Fruit fly (Drosophila melanogaster) whole organism: ENCODE results near the gene Pdss2.

Experiments used
- CG8478 ChIP-seq: fragments of >200 bp; optimal IDR thresholded peaks from 2 replicates; lab custom pipeline; 2018; ENCODE audit warnings: inconsistent platforms
- Dll ChIP-seq: fragments of >200 bp; optimal IDR thresholded peaks from 2 replicates; lab custom pipeline; 2017
- EcR ChIP-seq, 2 experiments: fragments of >200 bp; optimal IDR thresholded peaks; 2 replicates each; lab custom pipeline; 2017; ENCODE audit warnings: missing biosample characterization in 2 of 2, missing genetic modification characterization in 2 of 2, missing genetic modification reagents in 2 of 2
- pan ChIP-seq: fragments of >200 bp; optimal IDR thresholded peaks from 2 replicates; lab custom pipeline; 2017
- psq ChIP-seq: fragments of >200 bp; optimal IDR thresholded peaks from 2 replicates; lab custom pipeline; 2017
- usp ChIP-seq: fragments of >200 bp; optimal IDR thresholded peaks from 2 replicates; lab custom pipeline; 2017; ENCODE audit warnings: missing biosample characterization, missing genetic modification characterization, mixed read lengths

Pdss2 gene

dm6 chr3L:21007364-21008254 is 20.1 kb upstream of the Pdss2 start:
- TF ChIP-seq pan (no peak), CG8478 (lab: Kevin White, UChicago) (no peak), EcR (GFP tag; optimal IDR thresholded peaks at IDR 0.05; lab: Kevin White, UChicago) (no peak), usp (no peak), psq (lab: Kevin White, UChicago) (no peak), Dll (lab: Kevin White, UChicago) (no peak)

- no peak for TF ChIP-seq Dll (lab: Kevin White, UChicago)
- no peak for TF ChIP-seq pan
- TF ChIP-seq psq (lab: Kevin White, UChicago) = no peak
- peak in 1 of 2 experiments; percentile 17 for TF ChIP-seq EcR (GFP tag; optimal IDR thresholded peaks at IDR 0.05; lab: Kevin White, UChicago)
- no peak for TF ChIP-seq CG8478 (lab: Kevin White, UChicago)
- no peak for TF ChIP-seq usp
Observed at dm6 chr3L:21008255-21008815, 19.4 kb upstream of the Pdss2 start.

dm6 chr3L:21008899-21009298 is 18.8 kb upstream of the Pdss2 start:
- peak; percentile 44 for TF ChIP-seq Dll (lab: Kevin White, UChicago)
- TF ChIP-seq EcR (GFP tag; optimal IDR thresholded peaks at IDR 0.05; lab: Kevin White, UChicago) = no peak

- TF ChIP-seq EcR (GFP tag; optimal IDR thresholded peaks at IDR 0.05; lab: Kevin White, UChicago) (no peak), Dll (lab: Kevin White, UChicago) (peak; percentile 66), psq (lab: Kevin White, UChicago) (no peak), CG8478 (lab: Kevin White, UChicago) (no peak), usp (no peak), pan (no peak)
Observed at dm6 chr3L:21009405-21010120, 18.2 kb upstream of the Pdss2 start.

DNA sequence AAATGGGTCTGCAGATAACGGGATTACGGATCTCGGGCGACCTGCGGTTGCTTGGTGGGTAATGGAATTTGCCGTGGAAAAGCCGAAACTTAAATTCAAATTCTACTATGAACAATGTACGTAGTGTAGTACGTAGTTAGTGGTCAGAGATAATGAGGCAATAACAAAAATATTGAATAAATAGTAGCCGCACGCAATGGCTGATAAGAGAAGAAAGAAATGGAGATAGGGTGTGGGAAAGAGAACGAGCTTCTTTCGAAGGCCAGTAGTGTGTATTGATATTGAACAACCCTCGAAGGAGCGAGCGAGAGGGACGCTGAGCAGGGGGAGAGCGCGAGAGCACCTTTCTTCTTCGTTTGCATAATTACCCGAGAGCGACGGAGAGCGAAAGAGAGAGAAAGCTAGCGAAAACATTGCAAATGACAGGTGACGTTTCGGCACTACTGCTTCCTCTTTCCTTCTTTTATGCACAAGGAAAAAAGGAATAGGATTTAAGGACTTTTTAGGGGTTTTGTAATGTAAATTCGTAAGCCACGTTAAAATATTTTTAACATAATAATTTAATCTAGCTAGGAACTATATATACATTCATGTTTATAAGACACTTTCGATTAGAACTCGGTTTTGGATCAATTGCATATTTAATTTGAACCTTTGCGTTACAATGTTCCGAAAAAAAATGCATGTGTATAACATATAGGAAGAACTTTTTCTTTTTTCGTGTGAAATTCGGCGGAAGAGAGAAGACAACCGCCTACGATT is 16.7 kb upstream of the Pdss2 start:
- no peak for TF ChIP-seq EcR (GFP tag; optimal IDR thresholded peaks at IDR 0.05; lab: Kevin White, UChicago)
- TF ChIP-seq usp = no peak
- no peak for TF ChIP-seq pan
- no peak for TF ChIP-seq psq (lab: Kevin White, UChicago)
- peak; percentile 74 for TF ChIP-seq Dll (lab: Kevin White, UChicago)

DNA sequence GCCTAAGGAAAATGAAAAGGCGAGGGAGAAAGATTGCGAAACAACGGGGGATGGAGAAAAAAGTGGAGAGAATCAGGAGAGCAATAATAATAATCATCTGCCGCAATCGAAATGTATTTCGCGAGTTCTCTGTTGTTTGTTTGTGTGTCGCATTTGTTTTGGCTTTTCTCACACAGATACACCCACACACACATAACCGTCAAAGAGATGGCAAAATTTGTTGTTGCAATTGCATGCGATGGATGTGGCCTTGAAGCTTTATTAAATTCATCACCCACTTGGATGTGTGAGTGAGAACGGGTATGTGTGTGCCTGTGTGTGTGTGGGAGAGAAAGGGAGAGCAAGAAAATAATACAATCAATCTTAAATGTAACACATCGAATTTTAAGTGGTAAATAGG is 16.0 kb upstream of the Pdss2 start:
- peak; percentile 52 for TF ChIP-seq Dll (lab: Kevin White, UChicago)
- no peak for TF ChIP-seq usp

DNA sequence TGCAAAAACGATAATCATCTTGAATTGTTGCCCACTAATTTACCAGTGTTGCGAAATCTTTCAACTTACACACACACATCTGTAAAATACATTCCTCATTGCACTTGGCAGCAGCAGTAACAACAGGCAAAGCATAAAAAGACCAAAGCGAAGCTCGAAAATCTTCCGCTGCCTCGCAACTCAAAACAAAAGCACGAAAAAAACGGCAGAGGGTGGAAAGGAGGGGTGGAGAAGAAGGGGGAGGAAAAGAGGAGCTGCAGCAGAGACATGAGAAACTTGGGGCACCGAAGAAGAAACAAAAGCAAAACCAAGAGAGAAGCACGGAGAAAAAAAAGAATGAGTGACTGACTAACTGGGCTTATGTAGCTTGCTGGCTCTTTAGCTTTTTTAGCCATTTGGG is 14.2 kb upstream of the Pdss2 start:
- TF ChIP-seq Dll (lab: Kevin White, UChicago) = no peak
- no peak for TF ChIP-seq EcR (GFP tag; optimal IDR thresholded peaks at IDR 0.05; lab: Kevin White, UChicago)
- no peak for TF ChIP-seq pan
- TF ChIP-seq usp = no peak
- TF ChIP-seq psq (lab: Kevin White, UChicago) = no peak
- TF ChIP-seq CG8478 (lab: Kevin White, UChicago) = no peak

DNA sequence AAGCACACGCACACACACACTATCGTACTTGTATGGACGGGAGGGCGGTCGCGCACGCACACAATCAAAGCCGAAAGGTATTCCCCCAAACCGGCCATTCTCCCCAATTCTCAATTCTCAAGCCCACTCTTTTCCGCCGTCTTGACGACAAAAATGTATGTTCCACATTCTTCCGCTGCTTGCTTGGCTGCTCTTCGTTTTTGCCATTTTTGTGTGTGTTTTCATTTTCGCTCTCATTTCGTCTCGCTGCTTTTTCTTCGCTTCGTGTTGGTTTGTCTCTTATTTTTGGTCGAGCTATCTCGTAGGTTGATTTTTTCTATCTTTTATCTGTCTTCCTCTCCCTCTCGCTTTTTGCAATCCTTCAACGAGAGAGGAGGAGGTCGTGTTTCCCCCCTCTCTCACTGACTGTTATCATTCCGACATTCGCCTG is 13.2 kb upstream of the Pdss2 start:
- TF ChIP-seq Dll (lab: Kevin White, UChicago) (no peak), EcR (GFP tag; optimal IDR thresholded peaks at IDR 0.05; lab: Kevin White, UChicago) (no peak)

DNA sequence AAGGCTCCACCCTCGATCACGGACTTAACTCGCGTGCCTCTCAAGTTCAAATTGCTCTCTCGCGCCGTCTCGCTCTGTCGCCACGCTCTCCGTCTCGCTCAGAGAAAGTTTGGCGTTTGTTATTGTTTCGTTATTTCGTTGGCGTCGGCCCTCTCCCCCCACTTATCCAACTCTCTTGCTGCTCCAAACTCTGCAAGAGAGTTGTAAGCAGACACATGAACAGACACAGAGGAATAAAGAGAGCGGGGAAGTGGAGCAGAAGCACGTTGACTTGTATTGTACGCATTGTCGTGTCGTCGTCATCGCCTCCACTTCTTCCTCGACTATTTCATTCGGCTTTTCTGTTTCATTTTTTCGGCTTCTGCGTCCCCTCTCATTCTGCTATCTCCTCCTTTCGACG is 4.4 kb upstream of the Pdss2 start:
- TF ChIP-seq EcR (GFP tag; optimal IDR thresholded peaks at IDR 0.05; lab: Kevin White, UChicago) = peak in 1 of 2 experiments; percentile 87
- TF ChIP-seq usp = no peak
- peak; percentile 89 for TF ChIP-seq Dll (lab: Kevin White, UChicago)

dm6 chr3L:21023795-21024194 is 3.9 kb upstream of the Pdss2 start:
- TF ChIP-seq psq (lab: Kevin White, UChicago) (no peak), pan (no peak), CG8478 (lab: Kevin White, UChicago) (no peak), usp (no peak), Dll (lab: Kevin White, UChicago) (no peak), EcR (GFP tag; optimal IDR thresholded peaks at IDR 0.05; lab: Kevin White, UChicago) (no peak)

dm6 chr3L:21024563-21024962 is 3.2 kb upstream of the Pdss2 start:
- no peak for TF ChIP-seq usp
- no peak for TF ChIP-seq EcR (GFP tag; optimal IDR thresholded peaks at IDR 0.05; lab: Kevin White, UChicago)
- no peak for TF ChIP-seq CG8478 (lab: Kevin White, UChicago)
- TF ChIP-seq psq (lab: Kevin White, UChicago) = no peak
- TF ChIP-seq Dll (lab: Kevin White, UChicago) = no peak
- TF ChIP-seq pan = no peak
